Worm (Caenorhabditis elegans) whole organism, young adult: ENCODE results near the gene ZK938.12.
A peak's percentile ranks its signal among the peaks of the same experiment; 100 is the strongest.

Experiments used
- F57C9.4 ChIP-seq: sonication (generic microtip); optimal IDR thresholded peaks from 2 replicates; lab custom pipeline; 2017; ENCODE audit warnings: mild to moderate bottlenecking, missing genetic modification characterization, missing compliant biosample characterization
- nfya-1 ChIP-seq: sonication (generic microtip); optimal IDR thresholded peaks from 2 replicates; lab custom pipeline; 2017; ENCODE audit warnings: antibody characterized with exemption, missing compliant biosample characterization, missing genetic modification characterization, borderline replicate concordance; ENCODE audit not compliant: insufficient read depth
- nhr-80 ChIP-seq: sonication (generic microtip); optimal IDR thresholded peaks from 2 replicates; lab custom pipeline; 2016; ENCODE audit warnings: missing genetic modification characterization, missing compliant biosample characterization

DNA sequence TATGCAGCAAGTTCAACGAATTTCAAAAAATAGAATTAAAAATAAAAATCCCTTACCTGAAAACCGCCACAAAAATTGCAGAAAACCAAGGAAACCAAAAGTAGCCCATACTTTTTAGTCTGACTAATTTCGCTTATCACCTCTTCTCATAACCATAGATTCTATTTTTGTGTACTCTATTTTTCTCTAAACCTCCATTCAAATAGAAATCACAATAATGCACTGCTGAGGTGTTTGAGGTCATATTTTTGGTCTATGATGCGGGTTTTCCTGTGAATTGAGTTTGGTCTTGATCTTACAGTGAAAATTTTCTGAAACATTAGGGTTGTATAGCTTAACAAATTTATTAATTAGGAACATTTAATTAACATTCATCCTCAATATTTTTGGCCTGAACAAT is 49.3 kb upstream of the ZK938.12 start, which contains the start of gene cyp-13A1:
- TF ChIP-seq nhr-80 (tag; lab: Kevin White, UChicago) (peak; percentile 55), nfya-1 (tag; lab: Kevin White, UChicago) (no peak), F57C9.4 (no peak)
